Worm (Caenorhabditis elegans) whole organism, mixed stage, embryonic: ENCODE results near the gene ges-1.

ENCODE experiments used
- nhr-28 ChIP-seq: fragments of 150-350 bp; optimal IDR thresholded peaks from 2 replicates; lab custom pipeline; 2014; ENCODE audit warnings: missing biosample characterization, missing genetic modification characterization
- unc-62 ChIP-seq: fragments of 150-350 bp; optimal IDR thresholded peaks from 2 replicates; lab custom pipeline; 2014; ENCODE audit warnings: missing biosample characterization, missing genetic modification reagents, missing genetic modification characterization

DNA sequence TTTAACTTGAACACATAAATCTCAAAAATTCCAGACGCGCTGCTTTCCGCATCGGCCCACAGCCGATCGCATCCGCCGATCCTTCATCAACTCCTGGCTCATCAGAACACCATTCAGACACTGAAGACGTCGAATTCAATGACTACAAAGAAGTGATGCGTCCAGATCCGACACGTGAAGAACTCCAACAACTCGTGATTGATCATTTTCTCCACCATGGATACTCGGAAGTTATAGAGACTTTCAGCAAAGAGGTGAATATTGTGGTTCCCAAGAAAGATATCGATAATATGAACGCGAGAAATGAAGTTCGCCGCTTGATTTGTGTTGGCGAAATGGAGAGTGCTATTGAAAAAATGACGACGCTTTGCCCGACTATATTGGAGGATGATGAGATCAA, 37.0 kb upstream of the ges-1 start:
- TF ChIP-seq nhr-28 (tag; lab: Kevin White, UChicago) (no peak), unc-62 (GFP tag; lab: Kevin White, UChicago) (no peak)
